Fruit fly (Drosophila melanogaster) S2 (cell line): Measurements from ENCODE around the gene Gycalpha99B.

Experiments
- CG8478 ChIP-seq: fragments of >200 bp; optimal IDR thresholded peaks from 2 replicates; lab custom pipeline; 2018
- CTCF ChIP-seq, 2 experiments: fragments of >200 bp; optimal IDR thresholded peaks; 2 replicates each; lab custom pipeline; 2018

DNA sequence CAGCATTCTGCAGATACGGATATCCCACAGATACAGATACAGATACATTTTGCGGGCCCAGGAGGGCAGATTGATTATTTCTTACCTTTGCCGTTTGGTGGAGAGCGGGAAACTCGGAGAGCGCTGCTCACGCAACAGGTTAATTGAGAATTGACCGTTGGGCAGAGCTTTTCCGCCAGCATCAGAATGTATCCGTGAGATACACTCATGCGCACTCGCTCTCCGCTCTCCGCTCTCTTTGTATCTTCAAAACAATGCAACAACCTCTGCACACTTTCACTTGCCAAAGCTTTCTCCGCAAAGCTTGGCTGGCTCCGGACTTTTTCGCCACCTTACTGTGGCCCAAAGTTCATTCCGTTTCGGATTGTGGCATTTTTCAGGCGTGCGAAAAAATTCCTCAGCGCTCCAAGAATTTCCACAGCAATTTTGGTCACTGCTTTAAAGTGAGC is at the start of gene Gycalpha99B, which contains the start of gene CG7582:
- TF ChIP-seq CTCF (optimal IDR thresholded peaks at IDR 0.05; lab: Kevin White, UChicago): peak in 1 of 2 experiments; percentile 13
- no peak for TF ChIP-seq CG8478 (lab: Kevin White, UChicago)
